Fruit fly (Drosophila melanogaster): ENCODE results near the gene CG33322.
A peak's percentile ranks its signal among the peaks of the same experiment; 100 is the strongest.

The CG33322 gene

dm6 chr2L:20823196-20824105 lies 7.4 kb upstream of the CG33322 start (continued):
- TF ChIP-seq crol (GFP tag; IDR thresholded peaks at IDR 0.05) (0 out of 2 replicates have a peak, but pooled peaks have one; percentile 52), CG2199 (GFP tag; IDR thresholded peaks at IDR 0.05) (peak; percentile 95), so (GFP tag; IDR thresholded peaks at IDR 0.05) (peak; percentile 42; the same call in 1 of the 3 replicates), Deaf1 (tag; optimal IDR thresholded peaks at IDR 0.05) (peak; percentile 29), slp2 (GFP tag; optimal IDR thresholded peaks at IDR 0.05) (no peak), Dfd (GFP tag; optimal IDR thresholded peaks at IDR 0.05) (no peak), wor (GFP tag; IDR thresholded peaks at IDR 0.05) (no peak), Bteb2 (GFP tag; optimal IDR thresholded peaks at IDR 0.05) (peak; percentile 6), CG2120 (GFP tag; optimal IDR thresholded peaks at IDR 0.05) (peak; percentile 1), ssp (GFP tag; IDR thresholded peaks at IDR 0.05) (peak; percentile 29; the same call in 1 of the 2 replicates), Neu2 (GFP tag; optimal IDR thresholded peaks at IDR 0.05; ENCODE audit: borderline replicate concordance) (no peak), CG7357 (GFP tag; IDR thresholded peaks at IDR 0.05) (no peak), CG9932 (GFP tag; IDR thresholded peaks at IDR 0.05) (peak; percentile 45), p53 (GFP tag; optimal IDR thresholded peaks at IDR 0.05) (no peak), dmrt11E (tag; optimal IDR thresholded peaks at IDR 0.05) (peak; percentile 13), CG14667 (GFP tag; IDR thresholded peaks at IDR 0.05) (no peak), CG30403 (GFP tag; optimal IDR thresholded peaks at IDR 0.05) (peak; percentile 42), zfh2 (GFP tag; optimal IDR thresholded peaks at IDR 0.05) (no peak), CG10431 (GFP tag; optimal IDR thresholded peaks at IDR 0.05) (peak; percentile 79), hkb (optimal IDR thresholded peaks at IDR 0.05) (no peak), hkb (GFP tag; IDR thresholded peaks at IDR 0.05) (peak; percentile 45), CG30431 (GFP tag; optimal IDR thresholded peaks at IDR 0.05) (no peak), toy (GFP tag; IDR thresholded peaks at IDR 0.05) (no peak), yki (optimal IDR thresholded peaks at IDR 0.05) (no peak), Opbp (GFP tag; IDR thresholded peaks at IDR 0.05; ENCODE audit: partially characterized antibody) (no peak), CG4820 (GFP tag; optimal IDR thresholded peaks at IDR 0.05) (no peak), exex (tag; optimal IDR thresholded peaks at IDR 0.05) (peak; percentile 54), CG2889 (GFP tag; IDR thresholded peaks at IDR 0.05) (no peak), CG7963 (GFP tag; IDR thresholded peaks at IDR 0.05; ENCODE audit: partially characterized antibody) (peak; percentile 55; the same call in 1 of the 3 replicates), lov (optimal IDR thresholded peaks at IDR 0.05) (no peak), lov (GFP tag; IDR thresholded peaks at IDR 0.05) (no peak), zfh1 (GFP tag; IDR thresholded peaks at IDR 0.05) (peak; percentile 29; the same call in 1 of the 3 replicates), mam (GFP tag; optimal IDR thresholded peaks at IDR 0.05) (no peak), CG8388 (GFP tag; optimal IDR thresholded peaks at IDR 0.05) (no peak), CG7928 (GFP tag; optimal IDR thresholded peaks at IDR 0.05) (no peak), Myb (GFP tag; optimal IDR thresholded peaks at IDR 0.05) (no peak), CG11560 (tag; IDR thresholded peaks at IDR 0.05) (no peak), hbn (GFP tag; IDR thresholded peaks at IDR 0.05; ENCODE audit: partially characterized antibody) (peak; percentile 36; the same call in 1 of the 2 replicates), Hmx (GFP tag; optimal IDR thresholded peaks at IDR 0.05) (no peak), ranshi (GFP tag; IDR thresholded peaks at IDR 0.05) (no peak), CG16815 (GFP tag; optimal IDR thresholded peaks at IDR 0.05) (no peak), Scr (GFP tag; IDR thresholded peaks at IDR 0.05; ENCODE audit: partially characterized antibody) (peak; percentile 48), CG1832 (GFP tag; optimal IDR thresholded peaks at IDR 0.05) (peak; percentile 94), CG9609 (GFP tag; optimal IDR thresholded peaks at IDR 0.05) (no peak), trem (tag; optimal IDR thresholded peaks at IDR 0.05) (no peak), CG13123 (GFP tag; optimal IDR thresholded peaks at IDR 0.05) (no peak), Ptx1 (GFP tag; IDR thresholded peaks at IDR 0.05) (no peak), CG13287 (GFP tag; IDR thresholded peaks at IDR 0.05; ENCODE audit: partially characterized antibody) (peak; percentile 55)

Data from whole organism, embryonic.